Fruit fly (Drosophila melanogaster) whole organism, embryonic: ENCODE results near the gene CG17207.

Experiments used
- Adf1 ChIP-seq: fragments of 200-800 bp; sonication (Bioruptor generic); IDR thresholded peaks from 2 replicates; pipeline ENCODE4 v1.3.6; 2022; ENCODE audit warnings: missing biosample characterization, missing genetic modification characterization
- Antp ChIP-seq: fragments of 200-800 bp; sonication (Bioruptor generic); optimal IDR thresholded peaks from 3 replicates; lab custom pipeline; 2016; ENCODE audit warnings: missing biosample characterization, missing genetic modification characterization
- Atf6 ChIP-seq: fragments of 200-800 bp; sonication (Bioruptor generic); IDR thresholded peaks from 2 replicates; pipeline ENCODE4 v1.3.6; 2022; ENCODE audit warnings: missing biosample characterization, missing genetic modification characterization
- Bteb2 ChIP-seq: fragments of 200-800 bp; sonication (Bioruptor generic); optimal IDR thresholded peaks from 2 replicates; lab custom pipeline; 2016; ENCODE audit warnings: missing biosample characterization, missing genetic modification characterization
- CG12219 ChIP-seq: fragments of 200-800 bp; sonication (Bioruptor generic); optimal IDR thresholded peaks from 3 replicates; lab custom pipeline; 2018; ENCODE audit warnings: missing biosample characterization, mild to moderate bottlenecking, missing genetic modification characterization
- CG14014 ChIP-seq: fragments of 200-800 bp; sonication (Bioruptor generic); IDR thresholded peaks from 2 replicates; pipeline ENCODE4 v1.3.6; 2022; ENCODE audit warnings: missing biosample characterization, missing genetic modification characterization
- CG15269 ChIP-seq: fragments of 200-800 bp; sonication (Bioruptor generic); optimal IDR thresholded peaks from 2 replicates; lab custom pipeline; 2018; ENCODE audit warnings: missing biosample characterization, mild to moderate bottlenecking, missing genetic modification characterization, moderate library complexity
- CG1647 ChIP-seq: fragments of 200-800 bp; sonication (Bioruptor generic); optimal IDR thresholded peaks from 3 replicates; lab custom pipeline; 2016; ENCODE audit warnings: missing biosample characterization, missing genetic modification characterization
- CG16813 ChIP-seq: fragments of 200-800 bp; sonication (Bioruptor generic); IDR thresholded peaks from 3 replicates; pipeline ENCODE4 v1.3.6; 2022; ENCODE audit warnings: missing biosample characterization, missing genetic modification characterization; ENCODE audit not compliant: partially characterized antibody
- CG16815 ChIP-seq: fragments of 200-800 bp; sonication (Bioruptor generic); optimal IDR thresholded peaks from 3 replicates; lab custom pipeline; 2017; ENCODE audit warnings: missing biosample characterization, mild to moderate bottlenecking, missing genetic modification characterization
- CG17359 ChIP-seq: fragments of 200-800 bp; sonication (Bioruptor generic); optimal IDR thresholded peaks from 3 replicates; lab custom pipeline; 2018; ENCODE audit warnings: missing biosample characterization, mild to moderate bottlenecking, missing genetic modification characterization, moderate library complexity
- CG18262 ChIP-seq: fragments of 200-800 bp; optimal IDR thresholded peaks from 3 replicates; lab custom pipeline; 2019; ENCODE audit warnings: missing biosample characterization, mild to moderate bottlenecking, missing genetic modification characterization, moderate library complexity
- CG1832 ChIP-seq: fragments of 200-800 bp; sonication (Bioruptor generic); optimal IDR thresholded peaks from 2 replicates; lab custom pipeline; 2017; ENCODE audit warnings: missing biosample characterization, mild to moderate bottlenecking, missing genetic modification characterization, inconsistent platforms
- CG3407 ChIP-seq: fragments of 200-800 bp; sonication (Bioruptor generic); optimal IDR thresholded peaks from 2 replicates; lab custom pipeline; 2018; ENCODE audit warnings: missing biosample characterization, mild to moderate bottlenecking, missing genetic modification characterization
- CG3995 ChIP-seq: fragments of 200-800 bp; sonication (Bioruptor generic); optimal IDR thresholded peaks from 3 replicates; lab custom pipeline; 2016; ENCODE audit warnings: missing biosample characterization, missing genetic modification characterization
- CG6654 ChIP-seq: fragments of 200-800 bp; sonication (Bioruptor generic); optimal IDR thresholded peaks from 2 replicates; lab custom pipeline; 2017; ENCODE audit warnings: missing biosample characterization, mild to moderate bottlenecking, missing genetic modification characterization
- CG7745 ChIP-seq: fragments of 200-800 bp; sonication (Bioruptor generic); optimal IDR thresholded peaks from 2 replicates; lab custom pipeline; 2018; ENCODE audit warnings: missing biosample characterization, mild to moderate bottlenecking, missing genetic modification characterization, moderate library complexity
- D19B ChIP-seq: fragments of 200-800 bp; sonication (Bioruptor generic); optimal IDR thresholded peaks from 2 replicates; lab custom pipeline; 2017; ENCODE audit warnings: missing biosample characterization, mild to moderate bottlenecking, missing genetic modification characterization
- Dek ChIP-seq: fragments of 200-800 bp; sonication (Bioruptor generic); optimal IDR thresholded peaks from 3 replicates; lab custom pipeline; 2019; ENCODE audit warnings: missing biosample characterization, mild to moderate bottlenecking, missing genetic modification characterization, moderate library complexity
- Dref ChIP-seq: fragments of 200-800 bp; sonication (Bioruptor generic); IDR thresholded peaks from 2 replicates; pipeline ENCODE4 v1.3.6; 2022; ENCODE audit warnings: missing biosample characterization, missing genetic modification characterization
- ERR ChIP-seq: fragments of 200-800 bp; sonication (Bioruptor generic); optimal IDR thresholded peaks from 2 replicates; lab custom pipeline; 2016; ENCODE audit warnings: missing biosample characterization, missing genetic modification characterization
- GATAe ChIP-seq: fragments of 200-800 bp; sonication (Bioruptor generic); conservative IDR thresholded peaks from 2 replicates; pipeline ENCODE4 v1.3.6; 2022; ENCODE audit warnings: missing biosample characterization, missing genetic modification characterization
- H2.0 ChIP-seq: fragments of 200-800 bp; sonication (Bioruptor generic); IDR thresholded peaks from 2 replicates; pipeline ENCODE4 v1.3.6; 2022; ENCODE audit warnings: missing biosample characterization, missing genetic modification characterization
- HLH4C ChIP-seq: fragments of 200-800 bp; sonication (Bioruptor generic); IDR thresholded peaks from 3 replicates; pipeline ENCODE4 v1.3.6; 2022; ENCODE audit warnings: missing biosample characterization, missing genetic modification characterization; ENCODE audit not compliant: partially characterized antibody
- HLH54F ChIP-seq: fragments of 200-800 bp; sonication (Bioruptor generic); optimal IDR thresholded peaks from 3 replicates; lab custom pipeline; 2016; ENCODE audit warnings: missing biosample characterization, missing genetic modification characterization
- HmgD ChIP-seq: fragments of 200-800 bp; sonication (Bioruptor generic); optimal IDR thresholded peaks from 3 replicates; lab custom pipeline; 2016; ENCODE audit warnings: missing biosample characterization, missing genetic modification characterization
- HmgZ ChIP-seq: fragments of 200-800 bp; sonication (Bioruptor generic); optimal IDR thresholded peaks from 2 replicates; lab custom pipeline; 2018; ENCODE audit warnings: missing biosample characterization, mild to moderate bottlenecking, missing genetic modification characterization
- Jarid2 ChIP-seq: fragments of 200-800 bp; sonication (Bioruptor generic); optimal IDR thresholded peaks from 3 replicates; lab custom pipeline; 2017; ENCODE audit warnings: mild to moderate bottlenecking, missing biosample characterization, missing genetic modification reagents, missing genetic modification characterization
- Lim3 ChIP-seq: fragments of 200-800 bp; sonication (Bioruptor generic); IDR thresholded peaks from 2 replicates; pipeline ENCODE4 v1.3.6; 2022; ENCODE audit warnings: missing biosample characterization, missing genetic modification characterization
- MESR4 ChIP-seq: fragments of 200-800 bp; sonication (Bioruptor generic); optimal IDR thresholded peaks from 2 replicates; lab custom pipeline; 2018; ENCODE audit warnings: missing biosample characterization, mild to moderate bottlenecking, missing genetic modification characterization, moderate library complexity
- Neu2 ChIP-seq: fragments of 200-800 bp; sonication (Bioruptor generic); optimal IDR thresholded peaks from 3 replicates; lab custom pipeline; 2016; ENCODE audit warnings: missing biosample characterization, missing genetic modification characterization, borderline replicate concordance
- NfI ChIP-seq: fragments of 200-800 bp; sonication (Bioruptor generic); optimal IDR thresholded peaks from 3 replicates; lab custom pipeline; 2018; ENCODE audit warnings: missing biosample characterization, mild to moderate bottlenecking, missing genetic modification characterization, moderate library complexity
- Spps ChIP-seq: fragments of 200-800 bp; sonication (Bioruptor generic); optimal IDR thresholded peaks from 2 replicates; lab custom pipeline; 2018; ENCODE audit warnings: missing biosample characterization, mild to moderate bottlenecking, missing genetic modification characterization
- Sry-β ChIP-seq: fragments of 200-800 bp; sonication (Bioruptor generic); optimal IDR thresholded peaks from 2 replicates; lab custom pipeline; 2018; ENCODE audit warnings: missing biosample characterization, mild to moderate bottlenecking, missing genetic modification characterization, moderate library complexity
- Xbp1 ChIP-seq: fragments of 200-800 bp; sonication (Bioruptor generic); optimal IDR thresholded peaks from 3 replicates; lab custom pipeline; 2016; ENCODE audit warnings: missing biosample characterization, mild to moderate bottlenecking, missing genetic modification characterization
- ash1 ChIP-seq: fragments of 200-800 bp; sonication (Bioruptor generic); optimal IDR thresholded peaks from 2 replicates; lab custom pipeline; 2018; ENCODE audit warnings: missing biosample characterization, mild to moderate bottlenecking, missing genetic modification characterization
- br ChIP-seq: fragments of >200 bp; optimal IDR thresholded peaks from 2 replicates; lab custom pipeline; 2017
- emc ChIP-seq: fragments of 200-800 bp; sonication (Bioruptor generic); optimal IDR thresholded peaks from 2 replicates; lab custom pipeline; 2016; ENCODE audit warnings: missing biosample characterization, missing genetic modification characterization
- gfzf ChIP-seq: fragments of 200-800 bp; sonication (Bioruptor generic); optimal IDR thresholded peaks from 2 replicates; lab custom pipeline; 2016; ENCODE audit warnings: missing biosample characterization, mild to moderate bottlenecking, missing genetic modification characterization, moderate library complexity
- luna ChIP-seq: fragments of 200-800 bp; sonication (Bioruptor generic); optimal IDR thresholded peaks from 2 replicates; lab custom pipeline; 2016; ENCODE audit warnings: missing biosample characterization, missing genetic modification characterization
- mam ChIP-seq: fragments of 200-800 bp; sonication (Bioruptor generic); optimal IDR thresholded peaks from 3 replicates; lab custom pipeline; 2016; ENCODE audit warnings: missing biosample characterization, missing genetic modification characterization
- nmo ChIP-seq: fragments of 200-800 bp; sonication (Bioruptor generic); optimal IDR thresholded peaks from 2 replicates; lab custom pipeline; 2018; ENCODE audit warnings: missing biosample characterization, mild to moderate bottlenecking, missing genetic modification characterization, moderate library complexity
- peb ChIP-seq: fragments of 200-800 bp; sonication (Bioruptor generic); IDR thresholded peaks from 2 replicates; pipeline ENCODE4 v1.3.6; 2022; ENCODE audit warnings: missing biosample characterization, missing genetic modification characterization
- pfk ChIP-seq: fragments of 200-800 bp; sonication (Bioruptor generic); optimal IDR thresholded peaks from 2 replicates; lab custom pipeline; 2018; ENCODE audit warnings: missing biosample characterization, mild to moderate bottlenecking, missing genetic modification characterization, moderate library complexity
- ranshi ChIP-seq: fragments of 200-800 bp; sonication (Bioruptor generic); IDR thresholded peaks from 2 replicates; pipeline ENCODE4 v1.3.6; 2022; ENCODE audit warnings: missing biosample characterization, missing genetic modification characterization
- salm ChIP-seq: fragments of 200-800 bp; sonication (Bioruptor generic); optimal IDR thresholded peaks from 2 replicates; lab custom pipeline; 2018; ENCODE audit warnings: missing biosample characterization, mild to moderate bottlenecking, missing genetic modification characterization
- scrt ChIP-seq: fragments of 200-800 bp; sonication (Bioruptor generic); optimal IDR thresholded peaks from 2 replicates; lab custom pipeline; 2018; ENCODE audit warnings: missing biosample characterization, mild to moderate bottlenecking, missing genetic modification characterization, moderate library complexity
- shn ChIP-seq: fragments of 200-800 bp; sonication (Bioruptor generic); optimal IDR thresholded peaks from 3 replicates; lab custom pipeline; 2016; ENCODE audit warnings: missing biosample characterization, missing genetic modification characterization
- sr ChIP-seq: fragments of 200-800 bp; sonication (Bioruptor generic); IDR thresholded peaks from 3 replicates; pipeline ENCODE4 v1.3.6; 2022; ENCODE audit warnings: missing biosample characterization, missing genetic modification characterization
- wdn ChIP-seq: fragments of 200-800 bp; sonication (Bioruptor generic); IDR thresholded peaks from 2 replicates; pipeline ENCODE4 v1.3.6; 2022; ENCODE audit warnings: missing biosample characterization, missing genetic modification characterization
- zen ChIP-seq: fragments of 200-800 bp; sonication (Bioruptor generic); optimal IDR thresholded peaks from 3 replicates; lab custom pipeline; 2018; ENCODE audit warnings: missing biosample characterization, mild to moderate bottlenecking, missing genetic modification characterization, moderate library complexity

The CG17207 gene

DNA sequence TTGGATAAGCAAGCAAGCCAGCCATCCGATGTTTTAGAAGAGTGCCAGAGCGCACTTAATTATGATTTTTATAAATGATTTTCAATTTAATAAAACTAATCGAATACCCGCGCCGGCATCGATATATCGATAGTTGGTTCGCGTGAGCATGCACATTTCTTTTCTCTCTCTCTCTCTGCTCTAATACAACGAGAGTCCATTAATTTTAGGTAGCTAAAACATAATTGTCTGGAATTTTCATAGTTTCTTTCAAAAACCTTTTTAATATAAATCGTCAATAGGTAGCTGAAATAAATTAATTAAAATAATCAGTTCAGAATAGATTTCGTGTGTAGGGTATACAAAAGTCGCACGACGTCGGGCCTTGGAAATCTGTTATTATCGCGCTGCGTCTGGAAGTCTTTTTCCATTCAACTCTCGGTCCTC, 10.0 kb upstream of the CG17207 start, which contains the start of gene CG18549 (continued):
- TF ChIP-seq ash1 (GFP tag; lab: Kevin White, UChicago): peak; percentile 98
- peak; percentile 99 for TF ChIP-seq mam (GFP tag; lab: Kevin White, UChicago)
- TF ChIP-seq salm (tag; lab: Kevin White, UChicago): peak; percentile 100
- TF ChIP-seq Antp (GFP tag; lab: Kevin White, UChicago): peak; percentile 99
- TF ChIP-seq Atf6 (GFP tag; lab: Robert Waterston, UW): peak; percentile 100
- no peak for TF ChIP-seq br (lab: Kevin White, UChicago)
- TF ChIP-seq gfzf (GFP tag; lab: Kevin White, UChicago): peak; percentile 44
- TF ChIP-seq shn (GFP tag; lab: Kevin White, UChicago): peak; percentile 99
- TF ChIP-seq CG14014 (GFP tag; lab: Robert Waterston, UW): peak; percentile 100
- peak; percentile 98 for TF ChIP-seq ERR (GFP tag; lab: Kevin White, UChicago)
- TF ChIP-seq NfI (GFP tag; lab: Kevin White, UChicago): peak; percentile 100
- peak; percentile 73 for TF ChIP-seq HLH4C (GFP tag; lab: Robert Waterston, UW)
- peak; percentile 99 for TF ChIP-seq CG1647
- peak; percentile 100 for TF ChIP-seq Spps (tag; lab: Kevin White, UChicago)
- TF ChIP-seq CG18262 (tag; lab: Kevin White, UChicago): peak; percentile 100
- TF ChIP-seq CG12219 (GFP tag; lab: Kevin White, UChicago): peak; percentile 100
- peak; percentile 94 for TF ChIP-seq CG6654 (GFP tag; lab: Kevin White, UChicago)
- TF ChIP-seq H2.0: peak; percentile 100
- peak; percentile 99 for TF ChIP-seq CG3407 (GFP tag; lab: Kevin White, UChicago)
- no peak for TF ChIP-seq CG1832 (GFP tag; lab: Kevin White, UChicago)
- peak; percentile 100 for TF ChIP-seq zen (tag; lab: Kevin White, UChicago)
- TF ChIP-seq D19B: peak; percentile 97
- peak; percentile 99 for TF ChIP-seq Bteb2 (GFP tag; lab: Kevin White, UChicago)
- TF ChIP-seq scrt (GFP tag; lab: Kevin White, UChicago): peak; percentile 99
- peak; percentile 100 for TF ChIP-seq CG17359 (tag; lab: Kevin White, UChicago)
- peak; percentile 100 for TF ChIP-seq CG15269 (tag; lab: Kevin White, UChicago)
- peak; percentile 80 for TF ChIP-seq CG16813 (GFP tag; lab: Robert Waterston, UW)
- peak; percentile 100 for TF ChIP-seq nmo (GFP tag; lab: Kevin White, UChicago)
- peak; percentile 100 for TF ChIP-seq Xbp1 (GFP tag; lab: Kevin White, UChicago)
- peak; percentile 99 for TF ChIP-seq CG16815 (GFP tag; lab: Kevin White, UChicago)
- peak; percentile 99 for TF ChIP-seq GATAe (GFP tag; lab: Robert Waterston, UW)
- TF ChIP-seq sr: peak; percentile 99; the same call in 2 of the 3 replicates
- peak; percentile 83 for TF ChIP-seq Sry-β
- TF ChIP-seq emc (GFP tag; lab: Kevin White, UChicago): peak; percentile 97
- peak; percentile 87 for TF ChIP-seq CG3995 (GFP tag; lab: Kevin White, UChicago)
- peak; percentile 99 for TF ChIP-seq Lim3
- peak; percentile 99 for TF ChIP-seq wdn (GFP tag; lab: Robert Waterston, UW)
- TF ChIP-seq CG7745 (tag; lab: Kevin White, UChicago): peak; percentile 98
- TF ChIP-seq pfk (GFP tag; lab: Kevin White, UChicago): peak; percentile 79
- peak; percentile 98 for TF ChIP-seq luna (GFP tag; lab: Kevin White, UChicago)
- TF ChIP-seq peb: peak; percentile 100
- peak; percentile 91 for TF ChIP-seq Neu2 (GFP tag; lab: Kevin White, UChicago)
- TF ChIP-seq MESR4 (GFP tag; lab: Kevin White, UChicago): peak; percentile 97
- TF ChIP-seq Dek (tag; lab: Kevin White, UChicago): peak; percentile 100
- peak; percentile 99 for TF ChIP-seq HLH54F (GFP tag; lab: Kevin White, UChicago)
- peak; percentile 82 for TF ChIP-seq Dref (GFP tag; lab: Robert Waterston, UW)
- TF ChIP-seq HmgZ (tag; lab: Kevin White, UChicago): peak; percentile 100
- peak; percentile 100 for TF ChIP-seq ranshi (GFP tag; lab: Robert Waterston, UW)
- TF ChIP-seq Adf1 (GFP tag; lab: Robert Waterston, UW): peak; percentile 93
- peak; percentile 98 for TF ChIP-seq HmgD (GFP tag; lab: Kevin White, UChicago)
- TF ChIP-seq Jarid2: peak; percentile 98
